Fruit fly (Drosophila melanogaster): ENCODE measurements around the gene CG11600.

DNA sequence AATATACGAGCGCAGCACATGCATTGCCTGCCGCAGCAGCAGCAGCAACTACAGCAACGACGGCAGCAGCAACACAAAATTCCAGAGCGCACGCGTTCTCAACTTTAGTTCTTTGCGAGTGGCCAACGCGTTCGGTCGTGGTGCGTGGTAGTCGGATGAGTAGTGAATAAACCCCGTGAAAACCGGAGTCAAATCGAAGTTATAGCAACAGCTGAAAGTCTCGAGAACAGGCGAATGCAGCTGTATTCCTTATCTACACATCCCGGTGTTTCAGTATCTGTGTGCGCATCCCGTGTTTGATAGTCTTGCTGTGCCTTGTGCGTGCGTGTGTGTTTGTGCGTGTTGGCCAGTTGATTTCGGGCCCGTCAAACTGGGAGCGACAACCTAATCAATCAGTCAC, 11.6 kb downstream of the CG11600 start, which contains the start of gene Dtg:
- TF ChIP-seq CG10631 (GFP tag; optimal IDR thresholded peaks at IDR 0.05), result no peak
- TF ChIP-seq CG16779 (tag; optimal IDR thresholded peaks at IDR 0.05), result no peak
